Worm (Caenorhabditis elegans) whole organism, L1 larva: ENCODE measurements around the gene W08A12.3.

Experiments used
- C16A3.4 ChIP-seq: fragments of 150-350 bp; optimal IDR thresholded peaks from 2 replicates; lab custom pipeline; 2014; ENCODE audit warnings: missing biosample characterization, missing genetic modification characterization
- Y116A8C.19 ChIP-seq: sonication (generic microtip); optimal IDR thresholded peaks from 2 replicates; lab custom pipeline; 2016; ENCODE audit warnings: missing compliant biosample characterization, missing genetic modification characterization, borderline replicate concordance
- alr-1 ChIP-seq: fragments of 200-800 bp; sonication (Bioruptor generic); optimal IDR thresholded peaks from 2 replicates; lab custom pipeline; 2018; ENCODE audit warnings: borderline replicate concordance, mild to moderate bottlenecking, missing genetic modification characterization, missing compliant biosample characterization
- aly-2 ChIP-seq: fragments of 150-350 bp; optimal IDR thresholded peaks from 2 replicates; lab custom pipeline; 2014; ENCODE audit warnings: missing biosample characterization, missing genetic modification characterization
- ama-1 ChIP-seq: fragments of 150-350 bp; optimal IDR thresholded peaks from 2 replicates; lab custom pipeline; 2014
- ceh-8 ChIP-seq: fragments of 200-800 bp; sonication (Bioruptor generic); optimal IDR thresholded peaks from 2 replicates; lab custom pipeline; 2018; ENCODE audit warnings: mild to moderate bottlenecking, missing genetic modification characterization, moderate library complexity, missing compliant biosample characterization
- ceh-82 ChIP-seq, 3 experiments: fragments of 150-350 bp in 1 of 3; sonication (generic microtip) in 2 of 3; optimal IDR thresholded peaks; 2 replicates each; lab custom pipeline; 2014 to 2017; ENCODE audit warnings: missing biosample characterization in 3 of 3, missing genetic modification characterization in 3 of 3
- ceh-88 ChIP-seq: fragments of 200-800 bp; sonication (Bioruptor generic); IDR thresholded peaks from 2 replicates; pipeline ENCODE4 v1.3.6; 2022; ENCODE audit warnings: missing genetic modification characterization, missing compliant biosample characterization
- ceh-90 ChIP-seq: sonication (generic microtip); optimal IDR thresholded peaks from 2 replicates; lab custom pipeline; 2016; ENCODE audit warnings: missing genetic modification characterization, missing compliant biosample characterization
- ces-1 ChIP-seq: fragments of 150-350 bp; optimal IDR thresholded peaks from 2 replicates; lab custom pipeline; 2014; ENCODE audit warnings: missing biosample characterization, missing genetic modification reagents, missing genetic modification characterization
- dsc-1 ChIP-seq: sonication (generic microtip); optimal IDR thresholded peaks from 2 replicates; lab custom pipeline; 2016; ENCODE audit warnings: mild to moderate bottlenecking, missing genetic modification characterization, missing compliant biosample characterization
- efl-1 ChIP-seq, 4 experiments: fragments of 150-350 bp; optimal IDR thresholded peaks in 3 of 4; peaks in 1 of 4; 1 replicate in 1 of 4; 2 replicates in 3 of 4; lab custom pipeline; 2014; ENCODE audit warnings: missing biosample characterization in 2 of 4, missing genetic modification characterization in 2 of 4, missing genetic modification reagents in 2 of 4
- egl-13 ChIP-seq: sonication (generic microtip); optimal IDR thresholded peaks from 2 replicates; lab custom pipeline; 2016; ENCODE audit warnings: missing genotype, missing genetic modification reagents, missing genetic modification characterization, missing compliant biosample characterization
- elt-2 ChIP-seq: sonication (generic microtip); optimal IDR thresholded peaks from 2 replicates; lab custom pipeline; 2016; ENCODE audit warnings: missing genetic modification characterization, mild to moderate bottlenecking, inconsistent platforms, missing compliant biosample characterization, missing genetic modification reagents
- elt-3 ChIP-seq, 6 experiments: fragments of 150-350 bp in 1 of 6; sonication (generic microtip); optimal IDR thresholded peaks; 2 replicates each; lab custom pipeline; 2017 to 2018; ENCODE audit warnings: missing biosample characterization in 6 of 6, missing genetic modification characterization in 6 of 6, inconsistent platforms in 1 of 6
- ets-5 ChIP-seq: fragments of 200-800 bp; sonication (Bioruptor generic); IDR thresholded peaks from 2 replicates; pipeline ENCODE4 v1.3.6; 2022; ENCODE audit warnings: missing genetic modification characterization, missing compliant biosample characterization
- fkh-8 ChIP-seq: sonication (generic microtip); optimal IDR thresholded peaks from 2 replicates; lab custom pipeline; 2016; ENCODE audit warnings: mild to moderate bottlenecking, missing genetic modification characterization, missing compliant biosample characterization
- grh-1 ChIP-seq: fragments of 200-800 bp; sonication (Bioruptor generic); IDR thresholded peaks from 2 replicates; pipeline ENCODE4 v1.3.6; 2022; ENCODE audit warnings: missing genetic modification reagents, missing genetic modification characterization, missing compliant biosample characterization
- hlh-4 ChIP-seq: sonication (generic microtip); optimal IDR thresholded peaks from 2 replicates; lab custom pipeline; 2016; ENCODE audit warnings: mild to moderate bottlenecking, missing genetic modification characterization, missing compliant biosample characterization
- irx-1 ChIP-seq: sonication (generic microtip); optimal IDR thresholded peaks from 2 replicates; lab custom pipeline; 2016; ENCODE audit warnings: missing genetic modification characterization, missing compliant biosample characterization
- lin-13 ChIP-seq: fragments of 150-350 bp; optimal IDR thresholded peaks from 2 replicates; lab custom pipeline; 2014; ENCODE audit warnings: missing biosample characterization, missing genetic modification reagents, missing genetic modification characterization
- lin-14 ChIP-seq: fragments of 200-800 bp; sonication (Bioruptor generic); optimal IDR thresholded peaks from 2 replicates; lab custom pipeline; 2018; ENCODE audit warnings: mild to moderate bottlenecking, missing genetic modification characterization, moderate library complexity, missing compliant biosample characterization
- lin-39 ChIP-seq: fragments of 150-350 bp; optimal IDR thresholded peaks from 2 replicates; lab custom pipeline; 2014; ENCODE audit warnings: missing biosample characterization, missing genetic modification reagents, missing genetic modification characterization
- lir-3 ChIP-seq: sonication (generic microtip); optimal IDR thresholded peaks from 2 replicates; lab custom pipeline; 2016; ENCODE audit warnings: mild to moderate bottlenecking, missing genetic modification characterization, moderate library complexity, missing compliant biosample characterization; ENCODE audit not compliant: poor library complexity
- mdl-1 ChIP-seq, 2 experiments: fragments of 150-350 bp; optimal IDR thresholded peaks; 2 replicates each; lab custom pipeline; 2014 to 2017; ENCODE audit warnings: missing biosample characterization in 2 of 2, missing genetic modification characterization in 2 of 2, inconsistent platforms in 1 of 2
- nhr-12 ChIP-seq: sonication (generic microtip); optimal IDR thresholded peaks from 2 replicates; lab custom pipeline; 2017; ENCODE audit warnings: missing biosample characterization, missing genetic modification characterization
- nhr-237 ChIP-seq: fragments of 150-350 bp; optimal IDR thresholded peaks from 2 replicates; lab custom pipeline; 2014; ENCODE audit warnings: missing biosample characterization, missing genetic modification characterization
- nhr-28 ChIP-seq: fragments of 150-350 bp; optimal IDR thresholded peaks from 2 replicates; lab custom pipeline; 2014; ENCODE audit warnings: missing biosample characterization, missing genetic modification characterization
- nhr-76 ChIP-seq: sonication (generic microtip); optimal IDR thresholded peaks from 2 replicates; lab custom pipeline; 2017; ENCODE audit warnings: missing biosample characterization, missing genetic modification characterization
- nhr-85 ChIP-seq: sonication (generic microtip); peaks from one replicate; lab custom pipeline; 2016; ENCODE audit warnings: missing genetic modification characterization, inconsistent platforms, missing compliant biosample characterization
- pag-3 ChIP-seq: sonication (generic microtip); optimal IDR thresholded peaks from 2 replicates; lab custom pipeline; 2017; ENCODE audit warnings: missing genetic modification characterization, mild to moderate bottlenecking, missing compliant biosample characterization, antibody characterized with exemption, borderline replicate concordance; ENCODE audit not compliant: insufficient read depth
- sup-37 ChIP-seq: fragments of 200-800 bp; sonication (Bioruptor generic); optimal IDR thresholded peaks from 2 replicates; lab custom pipeline; 2018; ENCODE audit warnings: mild to moderate bottlenecking, missing genetic modification characterization, missing compliant biosample characterization
- swsn-7 ChIP-seq: sonication (generic microtip); optimal IDR thresholded peaks from 2 replicates; lab custom pipeline; 2016; ENCODE audit warnings: missing genetic modification characterization, missing compliant biosample characterization
- tbx-2 ChIP-seq: sonication (generic microtip); optimal IDR thresholded peaks from 2 replicates; lab custom pipeline; 2016; ENCODE audit warnings: missing genetic modification characterization, missing compliant biosample characterization
- tlp-1 ChIP-seq: fragments of 150-350 bp; optimal IDR thresholded peaks from 2 replicates; lab custom pipeline; 2014; ENCODE audit warnings: missing biosample characterization, missing genetic modification characterization
- unc-30 ChIP-seq: sonication (generic microtip); optimal IDR thresholded peaks from 2 replicates; lab custom pipeline; 2017; ENCODE audit warnings: missing biosample characterization, missing genetic modification characterization
- unc-98 ChIP-seq: fragments of 200-800 bp; sonication (Bioruptor generic); IDR thresholded peaks from 2 replicates; pipeline ENCODE4 v1.3.6; 2022; ENCODE audit warnings: missing genetic modification characterization, missing compliant biosample characterization
- zag-1 ChIP-seq: fragments of 150-350 bp; optimal IDR thresholded peaks from 2 replicates; lab custom pipeline; 2014; ENCODE audit warnings: missing biosample characterization, missing genetic modification characterization
- ztf-4 ChIP-seq: fragments of 150-350 bp; optimal IDR thresholded peaks from 2 replicates; lab custom pipeline; 2014; ENCODE audit warnings: missing biosample characterization, missing genetic modification characterization

W08A12.3 gene

DNA sequence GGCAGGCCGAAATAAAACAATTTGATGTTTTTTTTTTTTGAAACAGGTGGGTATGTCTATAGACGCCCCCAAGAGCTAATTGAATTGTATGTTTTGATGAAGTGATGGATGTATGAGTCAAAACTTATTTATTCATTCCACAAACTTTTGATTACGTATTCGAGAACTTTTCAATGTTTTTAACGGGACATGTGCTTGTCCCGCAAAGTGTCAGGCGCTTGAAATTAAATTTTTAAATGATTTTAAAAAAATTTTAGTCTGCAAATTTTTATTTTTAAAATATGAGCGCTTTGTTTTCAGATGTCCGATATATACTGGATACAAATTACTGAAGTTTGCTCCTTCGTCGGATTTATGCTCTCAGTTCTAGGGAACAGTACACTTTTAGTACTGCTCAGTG is 33.2 kb upstream of the W08A12.3 start, which contains the start of gene str-114:
Gene str-114, plus strand, starts transcription at position 301 of the 400 bp plus-strand sequence.
- no peak for TF ChIP-seq C16A3.4 (tag; lab: Kevin White, UChicago)
- no peak for TF ChIP-seq elt-3 (tag; optimal IDR thresholded peaks at IDR 0.05; lab: Kevin White, UChicago)
- no peak for TF ChIP-seq fkh-8 (tag; lab: Kevin White, UChicago)
- no peak for TF ChIP-seq tbx-2 (tag; lab: Kevin White, UChicago)
- TF ChIP-seq efl-1 (optimal IDR thresholded peaks at IDR 0.05; lab: Kevin White, UChicago) = no peak
- no peak for TF ChIP-seq efl-1 (GFP tag; optimal IDR thresholded peaks at IDR 0.05 in 1 of 2; lab: Kevin White, UChicago)
- no peak for TF ChIP-seq ama-1 (lab: Kevin White, UChicago)
- TF ChIP-seq Y116A8C.19 (tag; lab: Kevin White, UChicago) = no peak
- TF ChIP-seq nhr-28 (tag; lab: Kevin White, UChicago) = no peak
- TF ChIP-seq ceh-90 (tag; lab: Kevin White, UChicago) = no peak
- TF ChIP-seq alr-1 (tag; lab: Kevin White, UChicago) = no peak
- no peak for TF ChIP-seq ets-5 (GFP tag; lab: Robert Waterston, UW)
- TF ChIP-seq lir-3 (tag; lab: Kevin White, UChicago) = no peak
- TF ChIP-seq hlh-4 (tag; lab: Kevin White, UChicago) = no peak
- no peak for TF ChIP-seq unc-30 (tag; lab: Kevin White, UChicago)
- TF ChIP-seq nhr-85 (tag; lab: Kevin White, UChicago) = no peak
- no peak for TF ChIP-seq dsc-1 (tag; lab: Kevin White, UChicago)
- no peak for TF ChIP-seq ceh-82 (tag; optimal IDR thresholded peaks at IDR 0.05; lab: Kevin White, UChicago)

DNA sequence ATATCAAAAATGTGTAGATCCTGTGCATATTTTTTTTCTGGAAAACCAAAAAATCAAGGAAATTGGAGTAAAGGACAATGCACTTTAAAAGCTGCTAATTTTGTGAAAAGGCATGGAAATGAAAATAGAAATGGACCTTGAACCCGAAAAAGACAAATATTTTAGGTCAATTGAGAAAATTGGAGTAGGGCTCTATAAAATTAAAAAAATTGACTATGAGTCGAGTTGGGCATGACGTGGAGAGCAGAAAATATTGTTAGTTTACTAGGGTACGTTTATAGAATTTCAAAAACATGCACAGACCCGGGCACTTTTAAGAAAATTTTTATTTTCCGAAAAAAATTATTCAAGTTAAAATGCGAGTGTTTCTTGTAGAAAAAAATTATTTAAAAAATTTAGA is 23.2 kb upstream of the W08A12.3 start, which contains the start of gene acr-23:
Gene acr-23, minus strand, starts transcription at position 101 of the 400 bp plus-strand sequence.
- TF ChIP-seq nhr-12 (tag; lab: Kevin White, UChicago) = no peak

DNA sequence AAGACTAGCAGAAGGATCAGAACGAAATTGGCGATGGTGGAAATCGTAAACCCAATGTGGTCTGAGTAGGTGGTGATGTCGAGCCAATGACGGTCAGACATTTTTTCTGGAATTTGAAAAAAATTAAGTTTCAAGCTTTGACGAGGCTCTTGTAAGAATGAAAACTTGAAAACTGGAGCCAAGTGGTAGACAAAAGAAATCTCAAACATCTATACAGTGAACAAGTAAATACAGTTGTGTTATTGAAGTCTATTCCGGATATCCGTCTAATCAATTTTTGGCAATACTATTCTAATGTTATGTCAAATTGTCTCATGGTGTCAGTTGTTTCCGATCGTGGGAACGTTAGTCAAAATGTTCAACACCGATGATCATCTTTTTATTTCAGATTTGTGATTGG is 15.8 kb upstream of the W08A12.3 start, which contains the start of gene str-113:
Gene str-113, minus strand, starts transcription at position 101 of the 400 bp plus-strand sequence.
- TF ChIP-seq unc-98 (no peak), aly-2 (tag; lab: Kevin White, UChicago) (no peak), lin-14 (GFP tag; lab: Kevin White, UChicago) (no peak), lir-3 (tag; lab: Kevin White, UChicago) (no peak), ces-1 (GFP tag; lab: Kevin White, UChicago) (no peak), pag-3 (no peak), nhr-85 (tag; lab: Kevin White, UChicago) (no peak), swsn-7 (tag; lab: Kevin White, UChicago) (no peak), nhr-12 (tag; lab: Kevin White, UChicago) (no peak), nhr-237 (no peak), lin-39 (tag; lab: Kevin White, UChicago) (no peak)

DNA sequence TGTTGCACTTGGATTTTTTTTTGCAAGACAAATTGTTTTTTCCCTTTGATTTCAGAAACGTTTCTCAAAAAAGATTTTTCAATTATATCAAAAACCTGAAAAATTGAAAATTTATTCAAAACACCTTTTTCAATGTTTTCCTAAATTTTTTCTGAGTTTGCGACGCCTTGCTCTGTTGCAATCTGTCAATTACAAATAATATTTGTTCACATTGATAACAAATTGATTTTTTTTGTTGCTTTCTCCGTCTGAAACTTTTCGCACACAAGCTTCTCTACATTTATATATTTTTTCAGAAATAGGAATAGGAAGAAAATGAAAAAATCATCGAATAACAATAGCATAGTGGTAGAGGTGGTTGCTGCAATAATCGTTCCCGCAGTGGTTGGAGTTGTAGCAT is 14.2 kb upstream of the W08A12.3 start, which contains the start of gene Y39H10B.2:
Gene Y39H10B.2, plus strand, starts transcription at position 301 of the 400 bp plus-strand sequence.
- TF ChIP-seq elt-2 (no peak), unc-98 (no peak), egl-13 (tag; lab: Kevin White, UChicago) (no peak), grh-1 (GFP tag; lab: Robert Waterston, UW) (no peak), zag-1 (tag; lab: Kevin White, UChicago) (no peak), irx-1 (tag; lab: Kevin White, UChicago) (no peak), lin-13 (GFP tag; lab: Kevin White, UChicago) (no peak), ceh-88 (GFP tag; lab: Robert Waterston, UW) (no peak), ceh-8 (GFP tag; lab: Kevin White, UChicago) (no peak), ets-5 (GFP tag; lab: Robert Waterston, UW) (no peak), ces-1 (GFP tag; lab: Kevin White, UChicago) (no peak), mdl-1 (tag; optimal IDR thresholded peaks at IDR 0.05; lab: Kevin White, UChicago) (no peak), tlp-1 (tag; lab: Kevin White, UChicago) (no peak), sup-37 (GFP tag; lab: Kevin White, UChicago) (no peak), ztf-4 (no peak), pag-3 (no peak), swsn-7 (tag; lab: Kevin White, UChicago) (no peak), aly-2 (tag; lab: Kevin White, UChicago) (no peak), ceh-90 (tag; lab: Kevin White, UChicago) (no peak), nhr-76 (no peak)
